Worm (Caenorhabditis elegans): ENCODE measurements around the gene F52E10.2.

Gene F52E10.2

ce11 chrX:16283103-16283502, at the start of gene F52E10.2:
Gene F52E10.2 (minus strand): TSS chrX:16283203.
- TF ChIP-seq T22C8.4 (GFP tag; IDR thresholded peaks at IDR 0.05) (no peak), klf-2 (GFP tag; conservative IDR thresholded peaks at IDR 0.05) (no peak), ztf-29 (GFP tag; IDR thresholded peaks at IDR 0.05) (no peak), ref-1 (GFP tag; conservative IDR thresholded peaks at IDR 0.05) (no peak), med-1 (GFP tag; optimal IDR thresholded peaks at IDR 0.05; ENCODE audit: insufficient read depth) (no peak), flt-1 (GFP tag; IDR thresholded peaks at IDR 0.05) (no peak), ztf-23 (GFP tag; IDR thresholded peaks at IDR 0.05) (no peak), tab-1 (GFP tag; IDR thresholded peaks at IDR 0.05) (no peak), cog-1 (tag; optimal IDR thresholded peaks at IDR 0.05) (no peak)

ce11 chrX:16331932-16332485, 49.0 kb upstream of the F52E10.2 start, which contains the start of gene taf-3:
Gene taf-3 (plus strand): TSS chrX:16332435.
- TF ChIP-seq cog-1 (tag; optimal IDR thresholded peaks at IDR 0.05) (no peak), tab-1 (GFP tag; IDR thresholded peaks at IDR 0.05) (no peak), flt-1 (GFP tag; IDR thresholded peaks at IDR 0.05) (no peak), T22C8.4 (GFP tag; IDR thresholded peaks at IDR 0.05) (no peak), ztf-29 (GFP tag; IDR thresholded peaks at IDR 0.05) (no peak), klf-2 (GFP tag; conservative IDR thresholded peaks at IDR 0.05) (no peak)

ce11 chrX:16331425-16331824, 48.4 kb upstream of the F52E10.2 start:
- 0 out of 2 replicates have a peak, but pooled peaks have one; percentile 20 for TF ChIP-seq ztf-23 (GFP tag; IDR thresholded peaks at IDR 0.05)
- TF ChIP-seq tab-1 (GFP tag; IDR thresholded peaks at IDR 0.05) = no peak

ce11 chrX:16328328-16328727, 45.3 kb upstream of the F52E10.2 start, which contains the start of gene C11G6.2:
Gene C11G6.2 (plus strand): TSS chrX:16328628.
- TF ChIP-seq T22C8.4 (GFP tag; IDR thresholded peaks at IDR 0.05) (no peak), ref-1 (GFP tag; conservative IDR thresholded peaks at IDR 0.05) (no peak), cog-1 (tag; optimal IDR thresholded peaks at IDR 0.05) (no peak), flt-1 (GFP tag; IDR thresholded peaks at IDR 0.05) (no peak), med-1 (GFP tag; optimal IDR thresholded peaks at IDR 0.05; ENCODE audit: insufficient read depth) (no peak), ztf-23 (GFP tag; IDR thresholded peaks at IDR 0.05) (no peak), tab-1 (GFP tag; IDR thresholded peaks at IDR 0.05) (no peak), ztf-29 (GFP tag; IDR thresholded peaks at IDR 0.05) (no peak), klf-2 (GFP tag; conservative IDR thresholded peaks at IDR 0.05) (no peak)

- TF ChIP-seq flt-1 (GFP tag; IDR thresholded peaks at IDR 0.05) = no peak
- no peak for TF ChIP-seq tab-1 (GFP tag; IDR thresholded peaks at IDR 0.05)
- TF ChIP-seq ref-1 (GFP tag; conservative IDR thresholded peaks at IDR 0.05) = no peak
- TF ChIP-seq ztf-23 (GFP tag; IDR thresholded peaks at IDR 0.05) = no peak
- TF ChIP-seq klf-2 (GFP tag; conservative IDR thresholded peaks at IDR 0.05) = no peak
- TF ChIP-seq T22C8.4 (GFP tag; IDR thresholded peaks at IDR 0.05) = no peak
- TF ChIP-seq med-1 (GFP tag; optimal IDR thresholded peaks at IDR 0.05; ENCODE audit: insufficient read depth) = no peak
- TF ChIP-seq cog-1 (tag; optimal IDR thresholded peaks at IDR 0.05) = no peak
- TF ChIP-seq ztf-29 (GFP tag; IDR thresholded peaks at IDR 0.05) = no peak
Measured at ce11 chrX:16327229-16327628, 44.2 kb upstream of the F52E10.2 start.

- no peak for TF ChIP-seq klf-2 (GFP tag; conservative IDR thresholded peaks at IDR 0.05)
- no peak for TF ChIP-seq ztf-23 (GFP tag; IDR thresholded peaks at IDR 0.05)
- no peak for TF ChIP-seq cog-1 (tag; optimal IDR thresholded peaks at IDR 0.05)
- no peak for TF ChIP-seq ztf-29 (GFP tag; IDR thresholded peaks at IDR 0.05)
- TF ChIP-seq ref-1 (GFP tag; conservative IDR thresholded peaks at IDR 0.05) = no peak
- TF ChIP-seq tab-1 (GFP tag; IDR thresholded peaks at IDR 0.05) = no peak
- no peak for TF ChIP-seq T22C8.4 (GFP tag; IDR thresholded peaks at IDR 0.05)
- TF ChIP-seq med-1 (GFP tag; optimal IDR thresholded peaks at IDR 0.05; ENCODE audit: insufficient read depth) = no peak
- no peak for TF ChIP-seq flt-1 (GFP tag; IDR thresholded peaks at IDR 0.05)
Measured at ce11 chrX:16324222-16324621, 41.2 kb upstream of the F52E10.2 start.

ce11 chrX:16321864-16322263, 38.9 kb upstream of the F52E10.2 start:
- no peak for TF ChIP-seq flt-1 (GFP tag; IDR thresholded peaks at IDR 0.05)
- TF ChIP-seq ztf-23 (GFP tag; IDR thresholded peaks at IDR 0.05) = no peak
- TF ChIP-seq ztf-29 (GFP tag; IDR thresholded peaks at IDR 0.05) = no peak
- no peak for TF ChIP-seq klf-2 (GFP tag; conservative IDR thresholded peaks at IDR 0.05)
- TF ChIP-seq med-1 (GFP tag; optimal IDR thresholded peaks at IDR 0.05; ENCODE audit: insufficient read depth) = no peak
- no peak for TF ChIP-seq ref-1 (GFP tag; conservative IDR thresholded peaks at IDR 0.05)
- TF ChIP-seq tab-1 (GFP tag; IDR thresholded peaks at IDR 0.05) = no peak
- TF ChIP-seq cog-1 (tag; optimal IDR thresholded peaks at IDR 0.05) = no peak
- no peak for TF ChIP-seq T22C8.4 (GFP tag; IDR thresholded peaks at IDR 0.05)

- TF ChIP-seq ztf-23 (GFP tag; IDR thresholded peaks at IDR 0.05) (no peak), tab-1 (GFP tag; IDR thresholded peaks at IDR 0.05) (no peak), T22C8.4 (GFP tag; IDR thresholded peaks at IDR 0.05) (no peak), klf-2 (GFP tag; conservative IDR thresholded peaks at IDR 0.05) (no peak), ztf-29 (GFP tag; IDR thresholded peaks at IDR 0.05) (no peak), med-1 (GFP tag; optimal IDR thresholded peaks at IDR 0.05; ENCODE audit: insufficient read depth) (no peak)
Measured at ce11 chrX:16321327-16321726, 38.3 kb upstream of the F52E10.2 start.

- TF ChIP-seq med-1 (GFP tag; optimal IDR thresholded peaks at IDR 0.05; ENCODE audit: insufficient read depth) (no peak), tab-1 (GFP tag; IDR thresholded peaks at IDR 0.05) (peak; percentile 62; the same call in 1 of the 2 replicates), flt-1 (GFP tag; IDR thresholded peaks at IDR 0.05) (no peak), ztf-23 (GFP tag; IDR thresholded peaks at IDR 0.05) (no peak), T22C8.4 (GFP tag; IDR thresholded peaks at IDR 0.05) (no peak)
Measured at ce11 chrX:16318248-16318647, 35.2 kb upstream of the F52E10.2 start.

- TF ChIP-seq med-1 (GFP tag; optimal IDR thresholded peaks at IDR 0.05; ENCODE audit: insufficient read depth) (no peak), klf-2 (GFP tag; conservative IDR thresholded peaks at IDR 0.05) (no peak), ztf-23 (GFP tag; IDR thresholded peaks at IDR 0.05) (no peak), ztf-29 (GFP tag; IDR thresholded peaks at IDR 0.05) (no peak), flt-1 (GFP tag; IDR thresholded peaks at IDR 0.05) (no peak), cog-1 (tag; optimal IDR thresholded peaks at IDR 0.05) (no peak), tab-1 (GFP tag; IDR thresholded peaks at IDR 0.05) (no peak), T22C8.4 (GFP tag; IDR thresholded peaks at IDR 0.05) (no peak)
Measured at ce11 chrX:16317629-16318028, 34.6 kb upstream of the F52E10.2 start, which contains the start of gene T01B4.3. Gene T01B4.3 (minus strand): TSS chrX:16317729.

Measured in whole organism, midembryonic.